Fruit fly (Drosophila melanogaster) whole organism, embryonic: ENCODE data around the gene CG34348.

Experiments used
- CG11456 ChIP-seq: fragments of 200-800 bp; sonication (Bioruptor generic); IDR thresholded peaks from 3 replicates; pipeline ENCODE4 v1.3.6; 2022; ENCODE audit warnings: missing biosample characterization, missing genetic modification characterization
- CG11695 ChIP-seq: fragments of 200-800 bp; sonication (Bioruptor generic); IDR thresholded peaks from 3 replicates; pipeline ENCODE4 v1.3.6; 2022; ENCODE audit warnings: missing biosample characterization, missing genetic modification characterization
- CG12104 ChIP-seq: fragments of 200-800 bp; sonication (Bioruptor generic); optimal IDR thresholded peaks from 3 replicates; lab custom pipeline; 2016; ENCODE audit warnings: missing biosample characterization, missing genetic modification characterization
- CG4282 ChIP-seq: fragments of 200-800 bp; sonication (Bioruptor generic); optimal IDR thresholded peaks from 2 replicates; lab custom pipeline; 2016; ENCODE audit warnings: missing biosample characterization, missing genetic modification characterization
- Mrtf ChIP-seq: fragments of 200-800 bp; sonication (Bioruptor generic); IDR thresholded peaks from 3 replicates; pipeline ENCODE4 v1.3.6; 2022; ENCODE audit warnings: missing biosample characterization, missing genetic modification characterization
- danr ChIP-seq: fragments of 200-800 bp; sonication (Bioruptor generic); IDR thresholded peaks from 2 replicates; pipeline ENCODE4 v1.3.6; 2022; ENCODE audit warnings: missing biosample characterization, missing genetic modification characterization
- phol ChIP-seq: fragments of 200-800 bp; sonication (Bioruptor generic); optimal IDR thresholded peaks from 3 replicates; lab custom pipeline; 2018; ENCODE audit warnings: missing biosample characterization, mild to moderate bottlenecking, missing genetic modification characterization, moderate library complexity
- sob ChIP-seq: fragments of 200-800 bp; sonication (Bioruptor generic); IDR thresholded peaks from 2 replicates; pipeline ENCODE4 v1.3.6; 2022; ENCODE audit warnings: missing biosample characterization, missing genetic modification characterization
- tna ChIP-seq: fragments of 200-800 bp; sonication (Bioruptor generic); IDR thresholded peaks from 2 replicates; pipeline ENCODE4 v1.3.6; 2022; ENCODE audit warnings: missing biosample characterization, missing genetic modification characterization; ENCODE audit not compliant: partially characterized antibody

dm6 chrX:11371613-11372012, 31.9 kb downstream of the CG34348 start:
- TF ChIP-seq CG11695 (GFP tag; lab: Robert Waterston, UW) (no peak), sob (GFP tag; lab: Robert Waterston, UW) (no peak), CG12104 (GFP tag; lab: Kevin White, UChicago) (no peak), phol (tag; lab: Kevin White, UChicago) (no peak), CG11456 (no peak), danr (GFP tag; lab: Robert Waterston, UW) (no peak), tna (no peak), CG4282 (GFP tag; lab: Kevin White, UChicago) (no peak), Mrtf (GFP tag; lab: Robert Waterston, UW) (no peak)
